Fruit fly (Drosophila melanogaster) Kc167 (cell line): ENCODE data around the gene Ent3.

ENCODE experiments used
- Myc ChIP-seq: fragments of >200 bp; optimal IDR thresholded peaks from 2 replicates; lab custom pipeline; 2017; ENCODE audit warnings: missing external identifiers
- Sin3A ChIP-seq: fragments of >200 bp; optimal IDR thresholded peaks from 2 replicates; lab custom pipeline; 2018; ENCODE audit warnings: missing external identifiers
- h ChIP-seq: fragments of >200 bp; optimal IDR thresholded peaks from 3 replicates; lab custom pipeline; 2018; ENCODE audit warnings: missing external identifiers
- insv ChIP-seq: fragments of >200 bp; optimal IDR thresholded peaks from 3 replicates; lab custom pipeline; 2018; ENCODE audit warnings: missing external identifiers
- psq ChIP-seq: fragments of >200 bp; optimal IDR thresholded peaks from 2 replicates; lab custom pipeline; 2017; ENCODE audit warnings: missing external identifiers
- ttk ChIP-seq: sonication (Bioruptor generic); optimal IDR thresholded peaks from 2 replicates; lab custom pipeline; 2017; ENCODE audit warnings: missing external identifiers

- TF ChIP-seq Myc (lab: Kevin White, UChicago) = no peak
- TF ChIP-seq ttk (lab: Kevin White, UChicago) = no peak
- TF ChIP-seq psq (lab: Kevin White, UChicago) = no peak
- TF ChIP-seq h (lab: Kevin White, UChicago) = no peak
- no peak for TF ChIP-seq Sin3A (lab: Kevin White, UChicago)
- TF ChIP-seq insv (lab: Kevin White, UChicago) = no peak
These were observed 37.7 kb upstream of the Ent3 start for dm6 chr3L:12815756-12816155.
